Worm (Caenorhabditis elegans) whole organism, L2 larva: ENCODE measurements around the gene kqt-1.

Experiments used
- elt-3 ChIP-seq: sonication (generic microtip); optimal IDR thresholded peaks from 2 replicates; lab custom pipeline; 2017; ENCODE audit warnings: missing biosample characterization, missing genetic modification characterization
- lin-13 ChIP-seq: fragments of 150-350 bp; optimal IDR thresholded peaks from 2 replicates; lab custom pipeline; 2014; ENCODE audit warnings: missing biosample characterization, missing genetic modification reagents, missing genetic modification characterization
- nhr-11 ChIP-seq: fragments of 150-350 bp; optimal IDR thresholded peaks from 2 replicates; lab custom pipeline; 2014; ENCODE audit warnings: missing biosample characterization, missing genetic modification characterization
- nhr-237 ChIP-seq: fragments of 150-350 bp; optimal IDR thresholded peaks from 2 replicates; lab custom pipeline; 2014; ENCODE audit warnings: missing biosample characterization, missing genetic modification characterization
- ztf-1 ChIP-seq: fragments of 200-800 bp; sonication (Bioruptor generic); conservative IDR thresholded peaks from 2 replicates; pipeline ENCODE4 v1.3.6; 2022; ENCODE audit warnings: missing genetic modification characterization, missing compliant biosample characterization
- ztf-11 ChIP-seq: sonication (generic microtip); optimal IDR thresholded peaks from 2 replicates; lab custom pipeline; 2017; ENCODE audit warnings: missing biosample characterization, missing genetic modification characterization

DNA sequence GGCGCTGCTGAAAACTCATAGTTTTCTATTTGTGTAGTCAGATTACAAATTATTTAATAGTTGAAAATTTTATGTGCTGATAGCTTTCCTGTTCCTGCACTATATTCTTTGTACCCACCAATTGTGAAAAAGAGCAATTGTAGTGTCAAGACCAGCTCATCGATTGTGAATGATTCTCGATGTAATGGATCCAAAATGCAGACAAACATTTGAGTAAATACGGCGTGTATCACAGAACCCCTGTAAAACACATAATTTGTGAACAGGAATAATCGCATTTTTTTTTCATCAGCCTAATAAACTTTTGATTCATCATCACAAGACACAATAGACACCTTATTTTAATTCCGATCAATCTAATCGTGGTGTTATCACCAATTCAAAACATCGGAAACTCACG is 43.5 kb downstream of the kqt-1 start:
- TF ChIP-seq ztf-11 (tag; lab: Kevin White, UChicago) (no peak), nhr-11 (tag; lab: Kevin White, UChicago) (no peak), nhr-237 (tag; lab: Kevin White, UChicago) (no peak), ztf-1 (GFP tag; lab: Robert Waterston, UW) (no peak), lin-13 (GFP tag; lab: Kevin White, UChicago) (no peak), elt-3 (no peak)
